In genomic region chrIV:10852403-10852802, ce11 we compare ENCODE assay signal across 2 worm cellular contexts.
A peak's percentile ranks its signal among the peaks of the same experiment; 100 is the strongest.
TF ChIP-seq lines count a peak whose summit lies in the region.

No protein-coding gene starts in this region.

TF ChIP-seq in whole organism, L1 larva, 84 proteins besides CTCF, POLR2A, EP300 and RAD21 (continued from another document):
- peak; percentile 95 for TF ChIP-seq blmp-1 (tag; optimal IDR thresholded peaks at IDR 0.05; lab: Kevin White, UChicago)
- TF ChIP-seq nhr-71 (tag; optimal IDR thresholded peaks at IDR 0.05; lab: Kevin White, UChicago): peak; percentile 12
- no peak for TF ChIP-seq fos-1 (tag; optimal IDR thresholded peaks at IDR 0.05; lab: Kevin White, UChicago)
- no peak for TF ChIP-seq nhr-19 (GFP tag; conservative IDR thresholded peaks at IDR 0.05; lab: Robert Waterston, UW)
- no peak for TF ChIP-seq pax-3 (tag; optimal IDR thresholded peaks at IDR 0.05; lab: Kevin White, UChicago)
- no peak for TF ChIP-seq alr-1 (tag; optimal IDR thresholded peaks at IDR 0.05; lab: Kevin White, UChicago; ENCODE audit: borderline replicate concordance)
TF ChIP-seq in whole organism, L1 larva: peak in this region for 13.

TF ChIP-seq in whole organism, L2 larva, 48 proteins besides CTCF, POLR2A, EP300 and RAD21 (continued from another document):
- TF ChIP-seq blmp-1 (tag; optimal IDR thresholded peaks at IDR 0.05; lab: Kevin White, UChicago; ENCODE audit: insufficient read depth): peak; percentile 56
- no peak for TF ChIP-seq ZK546.5 (tag; optimal IDR thresholded peaks at IDR 0.05; lab: Kevin White, UChicago)
- TF ChIP-seq lsy-2 (tag; optimal IDR thresholded peaks at IDR 0.05; lab: Kevin White, UChicago): peak in 1 of 2 experiments; percentile 45
- TF ChIP-seq ama-1 (optimal IDR thresholded peaks at IDR 0.05; lab: Kevin White, UChicago): no peak
